Fruit fly (Drosophila melanogaster) whole organism: Measurements from ENCODE around the gene CG2247.

ENCODE experiments used
- CG8478 ChIP-seq: fragments of >200 bp; optimal IDR thresholded peaks from 2 replicates; lab custom pipeline; 2018; ENCODE audit warnings: inconsistent platforms
- Dll ChIP-seq: fragments of >200 bp; optimal IDR thresholded peaks from 2 replicates; lab custom pipeline; 2017
- EcR ChIP-seq, 2 experiments: fragments of >200 bp; optimal IDR thresholded peaks; 2 replicates each; lab custom pipeline; 2017; ENCODE audit warnings: missing biosample characterization in 2 of 2, missing genetic modification characterization in 2 of 2, missing genetic modification reagents in 2 of 2
- pan ChIP-seq: fragments of >200 bp; optimal IDR thresholded peaks from 2 replicates; lab custom pipeline; 2017
- psq ChIP-seq: fragments of >200 bp; optimal IDR thresholded peaks from 2 replicates; lab custom pipeline; 2017
- usp ChIP-seq: fragments of >200 bp; optimal IDR thresholded peaks from 2 replicates; lab custom pipeline; 2017; ENCODE audit warnings: missing biosample characterization, missing genetic modification characterization, mixed read lengths

CG2247 gene

DNA sequence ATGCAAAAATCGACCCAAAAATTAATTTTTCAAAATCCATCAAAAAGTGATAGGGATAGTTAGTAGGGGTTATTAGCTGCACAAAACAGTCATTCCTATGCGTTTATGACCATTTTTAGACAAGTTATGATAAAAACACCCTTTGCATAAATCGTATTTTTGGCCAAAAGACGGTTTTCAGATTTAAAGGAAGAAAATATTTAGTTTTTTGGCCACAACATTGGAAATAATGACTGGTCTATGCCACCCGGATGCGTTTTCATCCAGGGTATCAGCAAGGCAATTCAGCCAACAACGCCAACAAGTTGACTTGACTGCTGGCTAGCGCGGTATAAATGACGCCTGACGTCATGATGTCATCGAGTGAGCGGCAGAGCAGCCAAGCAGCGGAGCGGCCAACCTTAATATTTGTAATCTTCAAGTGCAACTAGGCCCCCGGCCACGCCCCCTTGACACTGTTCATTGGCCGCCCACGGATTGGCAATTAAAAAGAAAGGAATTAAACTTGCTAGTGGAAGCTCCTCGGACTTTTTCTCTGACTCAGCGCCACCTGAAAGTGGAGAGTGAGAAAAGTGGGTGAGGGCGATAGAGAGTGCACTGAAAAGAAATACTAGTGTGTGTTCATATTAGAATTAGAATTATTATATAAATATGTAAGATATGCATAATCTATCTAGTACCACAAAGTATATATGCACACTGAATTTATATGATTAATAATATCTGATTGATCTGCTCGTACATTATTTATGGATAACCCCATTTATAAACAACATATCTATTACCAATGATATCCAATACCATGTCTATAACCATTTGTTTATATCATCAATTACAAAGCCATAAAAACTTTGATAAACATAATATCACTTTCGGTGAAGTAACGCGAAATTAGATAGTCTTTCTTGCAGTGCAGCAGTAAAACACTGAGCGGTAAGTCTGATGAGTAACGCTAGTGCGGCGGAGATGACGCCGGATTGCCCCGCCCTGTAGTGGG is 51.4 kb downstream of the CG2247 start:
- TF ChIP-seq EcR (GFP tag; optimal IDR thresholded peaks at IDR 0.05; lab: Kevin White, UChicago) (no peak), pan (lab: Kevin White, UChicago) (peak; percentile 73), usp (GFP tag; lab: Kevin White, UChicago) (no peak)

dm6 chrX:11558389-11558908 is 53.0 kb downstream of the CG2247 start, which contains the start of gene CG1572:
CG1572 (minus strand) TSS chrX:11558654.
- TF ChIP-seq pan (lab: Kevin White, UChicago) (peak; percentile 90), Dll (lab: Kevin White, UChicago) (no peak), CG8478 (lab: Kevin White, UChicago) (no peak)

dm6 chrX:11556774-11557173 is 54.7 kb downstream of the CG2247 start:
- TF ChIP-seq CG8478 (lab: Kevin White, UChicago) (no peak), psq (lab: Kevin White, UChicago) (no peak), Dll (lab: Kevin White, UChicago) (no peak), pan (lab: Kevin White, UChicago) (no peak), EcR (GFP tag; optimal IDR thresholded peaks at IDR 0.05; lab: Kevin White, UChicago) (no peak), usp (GFP tag; lab: Kevin White, UChicago) (no peak)
